Worm (Caenorhabditis elegans) whole organism, early embryonic: ENCODE results near the gene C03A3.1.

Experiments
- F13C5.2 ChIP-seq: sonication (generic microtip); optimal IDR thresholded peaks from 2 replicates; lab custom pipeline; 2017; ENCODE audit warnings: mild to moderate bottlenecking, missing genetic modification characterization, inconsistent platforms, missing compliant biosample characterization
- ama-1 ChIP-seq: fragments of 150-350 bp; optimal IDR thresholded peaks from 2 replicates; lab custom pipeline; 2014
- hmg-4 ChIP-seq: fragments of 200-800 bp; sonication (Bioruptor generic); optimal IDR thresholded peaks from 2 replicates; lab custom pipeline; 2018; ENCODE audit warnings: mild to moderate bottlenecking, missing genetic modification characterization, missing compliant biosample characterization
- scrt-1 ChIP-seq: fragments of 200-800 bp; sonication (Bioruptor generic); IDR thresholded peaks from 2 replicates; pipeline ENCODE4 v1.3.6; 2022; ENCODE audit warnings: missing genetic modification characterization, missing compliant biosample characterization
- tbx-11 ChIP-seq: fragments of 200-800 bp; sonication (Bioruptor generic); IDR thresholded peaks from 2 replicates; pipeline ENCODE4 v1.3.6; 2022; ENCODE audit warnings: missing genetic modification characterization, missing compliant biosample characterization
- tbx-37 ChIP-seq: fragments of 200-800 bp; sonication (Bioruptor generic); conservative IDR thresholded peaks from 2 replicates; pipeline ENCODE4 v1.3.6; 2022; ENCODE audit warnings: missing genetic modification reagents, missing genetic modification characterization, missing compliant biosample characterization

DNA sequence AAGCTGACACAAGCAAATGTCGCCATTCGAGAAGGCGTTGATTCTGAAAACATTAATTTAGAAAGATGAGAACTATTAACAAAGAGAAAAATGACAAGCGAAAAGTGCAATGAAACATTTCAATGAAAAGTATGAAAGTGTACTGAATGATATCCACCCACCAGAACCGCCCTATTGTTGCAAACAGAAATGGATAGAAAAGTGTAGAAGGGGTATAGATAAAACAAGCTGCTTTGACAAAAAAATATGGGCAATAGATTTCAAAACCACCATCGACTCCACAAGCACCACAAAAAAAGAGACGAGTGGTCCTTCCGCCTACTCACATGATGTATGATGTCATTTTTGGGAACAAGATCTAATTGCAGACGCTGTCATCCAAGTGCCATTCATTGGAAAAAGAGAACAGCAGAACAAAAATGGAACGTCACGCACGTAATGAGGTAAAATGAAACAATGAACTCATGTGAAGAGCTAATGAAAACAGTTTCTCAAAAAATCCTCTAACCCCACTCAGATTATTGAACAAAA lies 16.5 kb upstream of the C03A3.1 start, which contains the start of gene C34F6.10:
- no peak for TF ChIP-seq F13C5.2 (tag; lab: Kevin White, UChicago)
- no peak for TF ChIP-seq hmg-4 (GFP tag; lab: Kevin White, UChicago)
- TF ChIP-seq ama-1 (lab: Kevin White, UChicago), result no peak
- no peak for TF ChIP-seq scrt-1
- no peak for TF ChIP-seq tbx-37 (GFP tag; lab: Robert Waterston, UW)
- TF ChIP-seq tbx-11, result no peak
